Fruit fly (Drosophila melanogaster) whole organism, wandering third instar larva: Measurements from ENCODE around the gene CG18754.

Experiments used
- Abd-B ChIP-seq: fragments of >200 bp; optimal IDR thresholded peaks from 2 replicates; lab custom pipeline; 2017; ENCODE audit warnings: missing biosample characterization, missing genetic modification characterization
- CG32264 ChIP-seq: fragments of 200-800 bp; sonication (Bioruptor generic); optimal IDR thresholded peaks from 2 replicates; lab custom pipeline; 2016; ENCODE audit warnings: missing biosample characterization, missing genetic modification characterization
- CG9705 ChIP-seq: fragments of 200-800 bp; sonication (Bioruptor generic); optimal IDR thresholded peaks from 2 replicates; lab custom pipeline; 2018; ENCODE audit warnings: missing biosample characterization, mild to moderate bottlenecking, missing genetic modification characterization
- CrebA ChIP-seq: fragments of 200-800 bp; sonication (Bioruptor generic); optimal IDR thresholded peaks from 2 replicates; lab custom pipeline; 2016; ENCODE audit warnings: missing biosample characterization, mild to moderate bottlenecking, missing genetic modification characterization, borderline replicate concordance
- Dfd ChIP-seq: fragments of >200 bp; optimal IDR thresholded peaks from 2 replicates; lab custom pipeline; 2017; ENCODE audit warnings: missing biosample characterization, missing genetic modification characterization
- Dif ChIP-seq: fragments of 200-275, 200-300 bp; sonication (Bioruptor generic); optimal IDR thresholded peaks from 2 replicates; lab custom pipeline; 2018; ENCODE audit warnings: missing biosample characterization, missing genetic modification characterization; ENCODE audit not compliant: partially characterized antibody
- GATAd ChIP-seq: sonication (Bioruptor generic); optimal IDR thresholded peaks from 2 replicates; lab custom pipeline; 2016; ENCODE audit warnings: missing biosample characterization, missing genetic modification characterization
- HLH106 ChIP-seq: fragments of 200-800 bp; optimal IDR thresholded peaks from 3 replicates; lab custom pipeline; 2019; ENCODE audit warnings: missing biosample characterization, mild to moderate bottlenecking, missing genetic modification characterization, moderate library complexity
- Hnf4 ChIP-seq: fragments of 200-800 bp; sonication (Bioruptor generic); optimal IDR thresholded peaks from 2 replicates; lab custom pipeline; 2016; ENCODE audit warnings: missing biosample characterization, mild to moderate bottlenecking, missing genetic modification characterization
- Hr78 ChIP-seq: fragments of >200 bp; optimal IDR thresholded peaks from 2 replicates; lab custom pipeline; 2017; ENCODE audit warnings: missing biosample characterization, missing genetic modification characterization
- Hr83 ChIP-seq: fragments of 200-300 bp; sonication (Bioruptor generic); optimal IDR thresholded peaks from 2 replicates; lab custom pipeline; 2016; ENCODE audit warnings: missing biosample characterization, mild to moderate bottlenecking, missing genetic modification characterization, moderate library complexity; ENCODE audit not compliant: poor library complexity, severe bottlenecking
- Jra ChIP-seq: sonication (Bioruptor generic); optimal IDR thresholded peaks from 2 replicates; lab custom pipeline; 2016; ENCODE audit warnings: missing biosample characterization, missing genetic modification characterization
- Mio ChIP-seq: sonication (Bioruptor generic); optimal IDR thresholded peaks from 2 replicates; lab custom pipeline; 2016; ENCODE audit warnings: missing biosample characterization, missing genetic modification characterization
- Myc ChIP-seq: fragments of >200 bp; optimal IDR thresholded peaks from 2 replicates; lab custom pipeline; 2017
- N ChIP-seq: fragments of >200 bp; optimal IDR thresholded peaks from 2 replicates; lab custom pipeline; 2018; ENCODE audit warnings: missing biosample characterization, missing external identifiers, missing genetic modification characterization
- OdsH ChIP-seq: fragments of 200-800 bp; sonication (Bioruptor generic); optimal IDR thresholded peaks from 2 replicates; lab custom pipeline; 2016; ENCODE audit warnings: missing biosample characterization, mild to moderate bottlenecking, missing genetic modification characterization
- Rel ChIP-seq, 2 experiments: fragments of 200-800 bp; sonication (Bioruptor generic) in 1 of 2; optimal IDR thresholded peaks; 2 replicates in 1 of 2; 3 replicates in 1 of 2; lab custom pipeline; 2016 to 2019; ENCODE audit warnings: mild to moderate bottlenecking in 2 of 2, missing biosample characterization in 2 of 2, missing genetic modification characterization in 2 of 2, moderate library complexity in 1 of 2
- Sp1 ChIP-seq: fragments of 200-800 bp; sonication (Bioruptor generic); optimal IDR thresholded peaks from 3 replicates; lab custom pipeline; 2019; ENCODE audit warnings: missing biosample characterization, mild to moderate bottlenecking, missing genetic modification characterization, moderate library complexity
- Vsx2 ChIP-seq: fragments of 200-300, 225-300 bp; sonication (Bioruptor generic); optimal IDR thresholded peaks from 2 replicates; lab custom pipeline; 2018; ENCODE audit warnings: missing biosample characterization, missing genetic modification characterization; ENCODE audit not compliant: partially characterized antibody
- br ChIP-seq: fragments of 200-800 bp; sonication (Bioruptor generic); optimal IDR thresholded peaks from 2 replicates; lab custom pipeline; 2016; ENCODE audit warnings: missing biosample characterization, missing genetic modification characterization
- brk ChIP-seq: fragments of 200-800 bp; sonication (Bioruptor generic); optimal IDR thresholded peaks from 2 replicates; lab custom pipeline; 2016; ENCODE audit warnings: missing biosample characterization, mild to moderate bottlenecking, missing genetic modification characterization
- dl ChIP-seq, 2 experiments: fragments of 175-275, 200-275 bp in 1 of 2; fragments of 200-275 bp in 1 of 2; sonication (Bioruptor generic); optimal IDR thresholded peaks; lab custom pipeline; 2018; ENCODE audit warnings: mild to moderate bottlenecking in 2 of 2, missing biosample characterization in 2 of 2, missing genetic modification characterization in 2 of 2, moderate library complexity in 2 of 2; ENCODE audit not compliant: partially characterized antibody in 2 of 2, insufficient read depth in 1 of 2
- dmrt93B ChIP-seq: fragments of 200-800 bp; sonication (Bioruptor generic); optimal IDR thresholded peaks from 2 replicates; lab custom pipeline; 2018; ENCODE audit warnings: missing biosample characterization, mild to moderate bottlenecking, missing genetic modification characterization
- dsf ChIP-seq: sonication (Bioruptor generic); optimal IDR thresholded peaks from 2 replicates; lab custom pipeline; 2016; ENCODE audit warnings: missing biosample characterization, missing genetic modification characterization, borderline replicate concordance
- ey ChIP-seq: fragments of 200-800 bp; sonication (Bioruptor generic); optimal IDR thresholded peaks from 2 replicates; lab custom pipeline; 2016; ENCODE audit warnings: missing biosample characterization, missing genetic modification characterization
- foxo ChIP-seq, 2 experiments: fragments of 200-800 bp; sonication (Bioruptor generic); optimal IDR thresholded peaks; 2 replicates in 1 of 2; 3 replicates in 1 of 2; lab custom pipeline; 2016 to 2017; ENCODE audit warnings: missing biosample characterization in 2 of 2, missing genetic modification characterization in 2 of 2
- fru ChIP-seq: fragments of 200-800 bp; sonication (Bioruptor generic); optimal IDR thresholded peaks from 3 replicates; lab custom pipeline; 2016; ENCODE audit warnings: missing biosample characterization, mild to moderate bottlenecking, missing genetic modification characterization
- h ChIP-seq: fragments of 200-800 bp; sonication (Bioruptor generic); optimal IDR thresholded peaks from 3 replicates; lab custom pipeline; 2016; ENCODE audit warnings: missing biosample characterization, mild to moderate bottlenecking, missing genetic modification characterization
- jim ChIP-seq: fragments of 175-275, 200-325 bp; sonication (Bioruptor generic); optimal IDR thresholded peaks from 2 replicates; lab custom pipeline; 2016; ENCODE audit warnings: missing biosample characterization, mild to moderate bottlenecking, missing genetic modification characterization
- lola ChIP-seq: fragments of >200 bp; optimal IDR thresholded peaks from 2 replicates; lab custom pipeline; 2017; ENCODE audit warnings: missing biosample characterization, missing genetic modification characterization
- pan ChIP-seq: fragments of >200 bp; optimal IDR thresholded peaks from 2 replicates; lab custom pipeline; 2017
- psq ChIP-seq: fragments of 200-800 bp; sonication (Bioruptor generic); optimal IDR thresholded peaks from 3 replicates; lab custom pipeline; 2017; ENCODE audit warnings: missing biosample characterization, mild to moderate bottlenecking, missing genetic modification characterization, moderate library complexity
- rgr ChIP-seq: fragments of 200-800 bp; sonication (Bioruptor generic); optimal IDR thresholded peaks from 3 replicates; lab custom pipeline; 2016; ENCODE audit warnings: missing biosample characterization, mild to moderate bottlenecking, missing genetic modification characterization
- sage ChIP-seq: fragments of 200-800 bp; sonication (Bioruptor generic); optimal IDR thresholded peaks from 2 replicates; lab custom pipeline; 2016; ENCODE audit warnings: missing biosample characterization, mild to moderate bottlenecking, missing genetic modification characterization
- sv ChIP-seq: fragments of 200-800 bp; sonication (Bioruptor generic); optimal IDR thresholded peaks from 3 replicates; lab custom pipeline; 2016; ENCODE audit warnings: missing biosample characterization, missing genetic modification characterization
- tai ChIP-seq: sonication (Bioruptor generic); optimal IDR thresholded peaks from 2 replicates; lab custom pipeline; 2016; ENCODE audit warnings: missing biosample characterization, missing genetic modification characterization
- usp ChIP-seq: fragments of >200 bp; optimal IDR thresholded peaks from 2 replicates; lab custom pipeline; 2017; ENCODE audit warnings: missing biosample characterization, missing genetic modification characterization
- woc ChIP-seq: sonication (Bioruptor generic); optimal IDR thresholded peaks from 2 replicates; lab custom pipeline; 2016; ENCODE audit warnings: missing biosample characterization, mild to moderate bottlenecking, missing genetic modification characterization

CG18754 gene

dm6 chr3R:23726740-23727139 lies 42.9 kb downstream of the CG18754 start:
- TF ChIP-seq sv (peak; percentile 85), Hr78 (no peak), CG32264 (GFP tag; lab: Kevin White, UChicago) (peak; percentile 45), lola (GFP tag; lab: Kevin White, UChicago) (no peak), ey (GFP tag; lab: Kevin White, UChicago) (peak; percentile 68), jim (GFP tag; lab: Kevin White, UChicago) (no peak), CG9705 (GFP tag; lab: Kevin White, UChicago) (no peak), Mio (GFP tag; lab: Kevin White, UChicago) (no peak), Dfd (GFP tag; lab: Kevin White, UChicago) (no peak), br (GFP tag; lab: Kevin White, UChicago) (peak; percentile 71), N (no peak), Rel (GFP tag; optimal IDR thresholded peaks at IDR 0.05; lab: Kevin White, UChicago) (peak; percentile 8), Rel (tag; optimal IDR thresholded peaks at IDR 0.05; lab: Kevin White, UChicago) (no peak), fru (GFP tag; lab: Kevin White, UChicago) (peak; percentile 81), rgr (GFP tag; lab: Kevin White, UChicago) (peak; percentile 82), HLH106 (peak; percentile 54), GATAd (GFP tag; lab: Kevin White, UChicago) (no peak), Sp1 (GFP tag; lab: Kevin White, UChicago) (peak; percentile 57), usp (GFP tag; lab: Kevin White, UChicago) (no peak), h (GFP tag; lab: Kevin White, UChicago) (peak; percentile 83), foxo (GFP tag; optimal IDR thresholded peaks at IDR 0.05; lab: Kevin White, UChicago) (peak in 1 of 2 experiments; percentile 82), dmrt93B (GFP tag; lab: Kevin White, UChicago) (peak; percentile 8), dl (GFP tag; optimal IDR thresholded peaks at IDR 0.05; lab: Kevin White, UChicago; ENCODE audit: insufficient read depth in 1 of 2, partially characterized antibody in 2 of 2) (no peak), brk (peak; percentile 55), dsf (no peak), tai (no peak), Myc (no peak), sage (peak; percentile 48), psq (peak; percentile 58), Jra (GFP tag; lab: Kevin White, UChicago) (peak; percentile 19), Hnf4 (GFP tag; lab: Kevin White, UChicago) (peak; percentile 55), pan (lab: Kevin White, UChicago) (no peak), woc (GFP tag; lab: Kevin White, UChicago) (peak; percentile 26), Hr83 (GFP tag; lab: Kevin White, UChicago) (no peak), Dif (GFP tag; lab: Kevin White, UChicago) (no peak), OdsH (peak; percentile 83), Abd-B (no peak), Vsx2 (GFP tag; lab: Kevin White, UChicago) (no peak), CrebA (no peak)

dm6 chr3R:23727657-23728056 lies 43.8 kb downstream of the CG18754 start:
- TF ChIP-seq br (GFP tag; lab: Kevin White, UChicago) (no peak), CrebA (peak; percentile 23), HLH106 (no peak)

dm6 chr3R:23728086-23728485 lies 44.2 kb downstream of the CG18754 start:
- no peak for TF ChIP-seq Sp1 (GFP tag; lab: Kevin White, UChicago)
- no peak for TF ChIP-seq tai
- TF ChIP-seq sage: peak; percentile 15
- TF ChIP-seq Dfd (GFP tag; lab: Kevin White, UChicago): no peak
- peak; percentile 9 for TF ChIP-seq brk
- TF ChIP-seq, all 38 proteins: peak for 2
